Worm (Caenorhabditis elegans) whole organism, L4/young adult: ENCODE results near the gene let-716.

Source experiments
- W03F9.2 ChIP-seq: fragments of 150-350 bp; optimal IDR thresholded peaks from 2 replicates; lab custom pipeline; 2014; ENCODE audit warnings: missing biosample characterization, missing genetic modification characterization
- him-1 ChIP-seq: sonication (generic microtip); optimal IDR thresholded peaks from 2 replicates; lab custom pipeline; 2016; ENCODE audit warnings: missing genotype, missing genetic modification reagents, missing genetic modification characterization, missing compliant biosample characterization

DNA sequence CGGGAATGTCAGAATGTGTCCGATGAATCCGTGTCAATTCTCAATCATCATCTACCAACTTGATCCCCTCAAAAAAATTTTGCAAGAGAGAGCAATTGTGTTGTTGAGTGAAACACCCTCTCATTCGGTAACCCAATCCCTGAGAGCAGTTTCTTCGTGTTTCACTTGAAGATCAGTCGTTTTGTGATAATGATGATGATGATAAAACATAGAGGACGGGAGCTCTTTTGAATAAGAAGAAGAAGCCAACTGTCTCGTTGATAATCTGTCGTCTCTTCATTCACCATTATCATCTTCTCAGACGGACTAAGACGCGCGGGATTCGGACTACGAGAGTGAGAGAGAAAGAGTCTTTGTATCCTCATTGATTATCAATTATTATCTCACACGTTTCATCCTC is 21.8 kb downstream of the let-716 start:
- TF ChIP-seq him-1 (tag; lab: Kevin White, UChicago), result no peak
- no peak for TF ChIP-seq W03F9.2 (tag; lab: Kevin White, UChicago)
